Worm (Caenorhabditis elegans): ENCODE data around the gene cyp-29A3.
A peak's percentile ranks its signal among the peaks of the same experiment; 100 is the strongest.

Gene cyp-29A3

ce11 chrV:83732-84131 is 24.7 kb downstream of the cyp-29A3 start, which contains the start of gene daam-1:
TSS of gene daam-1 (minus strand) at chrV:83832.
- TF ChIP-seq nhr-11 (tag; optimal IDR thresholded peaks at IDR 0.05) (no peak), lin-35 (GFP tag; optimal IDR thresholded peaks at IDR 0.05) (no peak), aly-2 (tag; optimal IDR thresholded peaks at IDR 0.05) (no peak), mab-9 (GFP tag; IDR thresholded peaks at IDR 0.05) (no peak), sup-37 (GFP tag; optimal IDR thresholded peaks at IDR 0.05) (no peak), dpl-1 (GFP tag; optimal IDR thresholded peaks at IDR 0.05) (no peak), nhr-19 (GFP tag; conservative IDR thresholded peaks at IDR 0.05) (no peak), ceh-88 (GFP tag; IDR thresholded peaks at IDR 0.05) (no peak), efl-1 (optimal IDR thresholded peaks at IDR 0.05) (no peak), efl-1 (GFP tag; optimal IDR thresholded peaks at IDR 0.05 in 1 of 2) (no peak), lin-14 (GFP tag; optimal IDR thresholded peaks at IDR 0.05) (no peak)

ce11 chrV:102165-102564 is 43.1 kb downstream of the cyp-29A3 start:
- TF ChIP-seq elt-3 (tag; optimal IDR thresholded peaks at IDR 0.05) (no peak), efl-1 (optimal IDR thresholded peaks at IDR 0.05) (no peak), efl-1 (GFP tag; optimal IDR thresholded peaks at IDR 0.05 in 1 of 2) (peak in 1 of 2 experiments; percentile 27), pax-3 (tag; optimal IDR thresholded peaks at IDR 0.05) (no peak)

- TF ChIP-seq nhr-85 (tag) (peak; percentile 20), lin-35 (GFP tag; optimal IDR thresholded peaks at IDR 0.05) (no peak), unc-130 (tag; optimal IDR thresholded peaks at IDR 0.05) (no peak), ceh-90 (tag; optimal IDR thresholded peaks at IDR 0.05) (no peak), F16B12.6 (tag; optimal IDR thresholded peaks at IDR 0.05) (no peak), jun-1 (tag; optimal IDR thresholded peaks at IDR 0.05) (no peak), lsy-2 (tag; optimal IDR thresholded peaks at IDR 0.05) (peak in 1 of 2 experiments; percentile 17), nhr-20 (tag; optimal IDR thresholded peaks at IDR 0.05) (no peak), tbx-2 (tag; optimal IDR thresholded peaks at IDR 0.05) (no peak), egl-13 (tag; optimal IDR thresholded peaks at IDR 0.05) (no peak), lin-14 (GFP tag; optimal IDR thresholded peaks at IDR 0.05) (no peak), nhr-47 (tag; optimal IDR thresholded peaks at IDR 0.05) (peak; percentile 13), ceh-82 (tag; optimal IDR thresholded peaks at IDR 0.05) (no peak), lin-15B (tag; optimal IDR thresholded peaks at IDR 0.05) (no peak), tlp-1 (tag; optimal IDR thresholded peaks at IDR 0.05) (no peak)
These were observed 44.1 kb downstream of the cyp-29A3 start for ce11 chrV:103043-103702.

ce11 chrV:103977-104376 is 44.9 kb downstream of the cyp-29A3 start, which contains the start of gene rps-27:
TSS of gene rps-27 (minus strand) at chrV:104077.
- TF ChIP-seq C34B4.2 (tag; optimal IDR thresholded peaks at IDR 0.05) (no peak), nhr-47 (tag; optimal IDR thresholded peaks at IDR 0.05) (no peak), vab-15 (tag; optimal IDR thresholded peaks at IDR 0.05) (no peak), ceh-8 (GFP tag; optimal IDR thresholded peaks at IDR 0.05) (no peak)

ce11 chrV:104474-104873 is 45.4 kb downstream of the cyp-29A3 start, which contains the start of gene picd-1:
TSS of gene picd-1 (plus strand) at chrV:104825.
- TF ChIP-seq nhr-71 (tag; optimal IDR thresholded peaks at IDR 0.05): peak; percentile 88
- no peak for TF ChIP-seq nhr-28 (tag; optimal IDR thresholded peaks at IDR 0.05)
- peak; percentile 82 to 92 for TF ChIP-seq lin-35 (GFP tag; optimal IDR thresholded peaks at IDR 0.05)
- TF ChIP-seq zip-4 (GFP tag; optimal IDR thresholded peaks at IDR 0.05): no peak
- TF ChIP-seq nhr-237 (tag; optimal IDR thresholded peaks at IDR 0.05): no peak
- TF ChIP-seq xbp-1 (tag; optimal IDR thresholded peaks at IDR 0.05): no peak
- no peak for TF ChIP-seq tlp-1 (tag; optimal IDR thresholded peaks at IDR 0.05)
- TF ChIP-seq zag-1 (tag; optimal IDR thresholded peaks at IDR 0.05): no peak
- no peak for TF ChIP-seq C04F5.9 (tag; optimal IDR thresholded peaks at IDR 0.05)
- no peak for TF ChIP-seq lir-3 (tag; optimal IDR thresholded peaks at IDR 0.05; ENCODE audit: poor library complexity)
- TF ChIP-seq unc-62 (GFP tag; optimal IDR thresholded peaks at IDR 0.05): no peak
- TF ChIP-seq ceh-90 (tag; optimal IDR thresholded peaks at IDR 0.05): no peak
- TF ChIP-seq ets-5 (GFP tag; IDR thresholded peaks at IDR 0.05): no peak
- TF ChIP-seq C34B4.2 (tag; optimal IDR thresholded peaks at IDR 0.05): no peak
- peak; percentile 89 for TF ChIP-seq snu-23 (GFP tag; optimal IDR thresholded peaks at IDR 0.05)
- no peak for TF ChIP-seq sox-4 (tag; optimal IDR thresholded peaks at IDR 0.05)
- peak; percentile 76 to 88 (median 81) for TF ChIP-seq dpl-1 (GFP tag; optimal IDR thresholded peaks at IDR 0.05)
- peak; percentile 52 for TF ChIP-seq dsc-1 (tag; optimal IDR thresholded peaks at IDR 0.05)
- peak in 3 of 6 experiments; percentile 37 to 56 (median 43) for TF ChIP-seq elt-3 (tag; optimal IDR thresholded peaks at IDR 0.05)
- peak; percentile 37 for TF ChIP-seq fkh-10 (GFP tag; optimal IDR thresholded peaks at IDR 0.05)
- TF ChIP-seq unc-86 (tag; optimal IDR thresholded peaks at IDR 0.05): no peak
- peak; percentile 39 for TF ChIP-seq snpc-4 (tag; optimal IDR thresholded peaks at IDR 0.05)

Measured in whole organism, L1 larva.